Worm (Caenorhabditis elegans): Measurements from ENCODE around the gene C07E3.8.

C07E3.8 gene

ce11 chrII:10303663-10304115 lies 48.4 kb upstream of the C07E3.8 start, which contains the start of gene vha-9 (continued):
- TF ChIP-seq nfya-1 (tag; optimal IDR thresholded peaks at IDR 0.05; ENCODE audit: borderline replicate concordance, insufficient read depth) (no peak), chd-7 (tag; optimal IDR thresholded peaks at IDR 0.05) (no peak), ztf-28 (GFP tag; IDR thresholded peaks at IDR 0.05) (no peak), nhr-27 (tag; optimal IDR thresholded peaks at IDR 0.05) (no peak), athp-1 (tag; optimal IDR thresholded peaks at IDR 0.05) (no peak), rcor-1 (GFP tag; IDR thresholded peaks at IDR 0.05) (no peak), mel-28 (tag; optimal IDR thresholded peaks at IDR 0.05; ENCODE audit: borderline replicate concordance) (no peak), F33H1.4 (GFP tag; IDR thresholded peaks at IDR 0.05) (no peak), lin-35 (GFP tag; optimal IDR thresholded peaks at IDR 0.05) (peak in 1 of 3 experiments; percentile 26), dox-1 (GFP tag; IDR thresholded peaks at IDR 0.05) (peak; percentile 57; the same call in 1 of the 2 replicates), mxl-1 (tag; optimal IDR thresholded peaks at IDR 0.05) (no peak), egrh-3 (GFP tag; IDR thresholded peaks at IDR 0.05) (no peak), D2030.7 (GFP tag; IDR thresholded peaks at IDR 0.05) (peak; percentile 51; the same call in 1 of the 2 replicates), attf-5 (GFP tag; optimal IDR thresholded peaks at IDR 0.05) (peak; percentile 45), ceh-100 (GFP tag; IDR thresholded peaks at IDR 0.05) (peak; percentile 70), Y53G8AR.9 (GFP tag; conservative IDR thresholded peaks at IDR 0.05) (no peak), sdz-38 (tag; optimal IDR thresholded peaks at IDR 0.05) (no peak), ceh-40 (GFP tag; IDR thresholded peaks at IDR 0.05) (no peak), somi-1 (GFP tag; optimal IDR thresholded peaks at IDR 0.05) (no peak), hlh-12 (tag; optimal IDR thresholded peaks at IDR 0.05) (no peak), Y56A3A.18 (GFP tag; IDR thresholded peaks at IDR 0.05) (no peak), snpc-4 (GFP tag; optimal IDR thresholded peaks at IDR 0.05) (no peak), snpc-4 (tag; optimal IDR thresholded peaks at IDR 0.05) (peak in 1 of 4 experiments; percentile 37), ZK185.1 (tag; optimal IDR thresholded peaks at IDR 0.05; ENCODE audit: poor library complexity, severe bottlenecking) (no peak), F23B12.7 (tag; optimal IDR thresholded peaks at IDR 0.05; ENCODE audit: insufficient read depth) (peak; percentile 69), tbp1 (GFP tag; optimal IDR thresholded peaks at IDR 0.05) (peak; percentile 61), madf-8 (GFP tag; conservative IDR thresholded peaks at IDR 0.05) (no peak), B0035.1 (tag; optimal IDR thresholded peaks at IDR 0.05) (no peak), madf-6 (GFP tag; IDR thresholded peaks at IDR 0.05) (peak; percentile 64), ztf-6 (GFP tag; IDR thresholded peaks at IDR 0.05) (no peak), nhr-80 (tag; optimal IDR thresholded peaks at IDR 0.05) (peak; percentile 32), F52B5.7 (tag; optimal IDR thresholded peaks at IDR 0.05) (no peak), repo-1 (tag; optimal IDR thresholded peaks at IDR 0.05) (no peak), B0336.3 (GFP tag; IDR thresholded peaks at IDR 0.05) (no peak), bed-2 (GFP tag; IDR thresholded peaks at IDR 0.05) (no peak), ceh-91 (GFP tag; IDR thresholded peaks at IDR 0.05) (no peak), zim-3 (tag; optimal IDR thresholded peaks at IDR 0.05) (no peak), sea-2 (GFP tag; IDR thresholded peaks at IDR 0.05) (no peak), nhr-179 (tag; optimal IDR thresholded peaks at IDR 0.05) (no peak), egl-44 (GFP tag; IDR thresholded peaks at IDR 0.05) (no peak), cebp-2 (GFP tag; IDR thresholded peaks at IDR 0.05) (no peak), hrde-1 (tag; optimal IDR thresholded peaks at IDR 0.05; ENCODE audit: borderline replicate concordance) (no peak), F57A8.1 (GFP tag; optimal IDR thresholded peaks at IDR 0.05) (no peak), ztf-18 (tag; optimal IDR thresholded peaks at IDR 0.05) (no peak), ceh-79 (tag; optimal IDR thresholded peaks at IDR 0.05) (no peak), gei-17 (GFP tag; optimal IDR thresholded peaks at IDR 0.05) (no peak), Y67H2A.10 (GFP tag; conservative IDR thresholded peaks at IDR 0.05) (no peak), unc-130 (GFP tag; optimal IDR thresholded peaks at IDR 0.05) (no peak)

Measured in whole organism, young adult.